Fruit fly (Drosophila melanogaster) whole organism: Measurements from ENCODE around the gene CG42823.

ENCODE experiments used
- Dll ChIP-seq: fragments of >200 bp; optimal IDR thresholded peaks from 2 replicates; lab custom pipeline; 2017
- psq ChIP-seq: fragments of >200 bp; optimal IDR thresholded peaks from 2 replicates; lab custom pipeline; 2017

dm6 chr3R:17386168-17386819 is 18.6 kb downstream of the CG42823 start:
- no peak for TF ChIP-seq Dll (lab: Kevin White, UChicago)
- TF ChIP-seq psq (lab: Kevin White, UChicago): no peak
